Worm (Caenorhabditis elegans) whole organism, midembryonic: ENCODE measurements around the gene T05C12.15.

Experiments
- T22C8.4 ChIP-seq: fragments of 200-800 bp; sonication (Bioruptor generic); IDR thresholded peaks from 2 replicates; pipeline ENCODE4 v1.3.6; 2022; ENCODE audit warnings: missing genetic modification characterization, missing compliant biosample characterization
- cog-1 ChIP-seq: sonication (generic microtip); optimal IDR thresholded peaks from 2 replicates; lab custom pipeline; 2016; ENCODE audit warnings: missing genetic modification characterization, missing compliant biosample characterization
- flt-1 ChIP-seq: fragments of 200-800 bp; sonication (Bioruptor generic); IDR thresholded peaks from 2 replicates; pipeline ENCODE4 v1.3.6; 2022; ENCODE audit warnings: missing genetic modification characterization, missing compliant biosample characterization
- klf-2 ChIP-seq: fragments of 200-800 bp; sonication (Bioruptor generic); conservative IDR thresholded peaks from 2 replicates; pipeline ENCODE4 v1.3.6; 2022; ENCODE audit warnings: missing genetic modification reagents, missing genetic modification characterization, missing compliant biosample characterization
- med-1 ChIP-seq: sonication (generic microtip); optimal IDR thresholded peaks from 2 replicates; lab custom pipeline; 2017; ENCODE audit warnings: missing genetic modification characterization, mild to moderate bottlenecking, missing compliant biosample characterization, antibody characterized with exemption, missing genetic modification reagents; ENCODE audit not compliant: insufficient read depth
- ref-1 ChIP-seq: fragments of 200-800 bp; sonication (Bioruptor generic); conservative IDR thresholded peaks from 2 replicates; pipeline ENCODE4 v1.3.6; 2022; ENCODE audit warnings: missing genetic modification reagents, missing genetic modification characterization, missing compliant biosample characterization
- tab-1 ChIP-seq: fragments of 200-800 bp; sonication (Bioruptor generic); IDR thresholded peaks from 2 replicates; pipeline ENCODE4 v1.3.6; 2022; ENCODE audit warnings: missing genetic modification characterization, missing compliant biosample characterization
- ztf-23 ChIP-seq: fragments of 200-800 bp; sonication (Bioruptor generic); IDR thresholded peaks from 2 replicates; pipeline ENCODE4 v1.3.6; 2022; ENCODE audit warnings: missing genetic modification reagents, missing genetic modification characterization, missing compliant biosample characterization
- ztf-29 ChIP-seq: fragments of 200-800 bp; sonication (Bioruptor generic); IDR thresholded peaks from 2 replicates; pipeline ENCODE4 v1.3.6; 2022; ENCODE audit warnings: missing genetic modification reagents, missing genetic modification characterization, missing compliant biosample characterization

T05C12.15 gene

DNA sequence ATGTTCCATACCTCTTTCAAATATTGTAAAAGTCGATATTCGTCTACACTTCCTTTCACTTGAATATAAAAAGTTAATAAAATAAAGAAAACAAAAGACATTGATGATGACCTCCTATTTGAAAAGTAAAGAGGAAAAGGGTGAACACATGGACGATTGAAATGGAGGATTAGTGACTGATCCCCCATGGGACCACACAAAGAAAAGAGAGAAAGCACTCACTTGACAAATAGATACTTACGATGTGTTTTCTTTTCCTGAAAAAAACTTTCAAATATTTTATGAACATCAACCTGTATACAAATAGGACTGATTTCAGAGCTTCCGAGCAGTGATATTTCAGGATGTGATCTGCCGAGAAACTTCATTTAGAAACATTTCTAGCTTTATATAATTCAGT is 7.7 kb downstream of the T05C12.15 start, which contains the start of gene acr-14:
TSS of gene acr-14 (minus strand) at position 101 of the 400 bp plus-strand sequence.
- no peak for TF ChIP-seq klf-2 (GFP tag; lab: Robert Waterston, UW)
- no peak for TF ChIP-seq flt-1 (GFP tag; lab: Robert Waterston, UW)
- no peak for TF ChIP-seq ztf-23 (GFP tag; lab: Robert Waterston, UW)
- TF ChIP-seq ref-1 (GFP tag; lab: Robert Waterston, UW) = no peak

DNA sequence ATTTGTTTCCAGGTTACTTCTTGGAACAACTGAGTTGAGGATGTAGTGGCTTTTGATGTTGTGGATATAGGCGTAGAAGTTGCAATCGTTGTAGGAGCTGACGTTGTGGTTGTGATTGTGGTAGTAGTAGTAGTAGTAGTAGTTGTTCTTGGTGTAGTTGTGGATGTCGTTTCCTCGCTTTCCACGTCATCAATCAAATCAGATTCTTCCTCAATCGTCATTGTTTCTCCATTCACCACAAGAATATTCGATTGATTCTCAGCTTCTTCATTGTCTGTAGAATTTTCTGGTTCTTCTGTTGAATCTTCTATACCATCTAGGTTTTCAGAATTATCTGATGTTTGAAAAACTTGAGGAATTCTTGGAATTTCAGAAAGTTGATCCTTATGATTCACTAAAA is 9.2 kb downstream of the T05C12.15 start:
- no peak for TF ChIP-seq cog-1
- TF ChIP-seq T22C8.4 (GFP tag; lab: Robert Waterston, UW) = no peak
- no peak for TF ChIP-seq flt-1 (GFP tag; lab: Robert Waterston, UW)
- TF ChIP-seq med-1 (GFP tag; lab: Kevin White, UChicago) = no peak
- no peak for TF ChIP-seq klf-2 (GFP tag; lab: Robert Waterston, UW)
- TF ChIP-seq ref-1 (GFP tag; lab: Robert Waterston, UW) = no peak
- TF ChIP-seq ztf-29 (GFP tag; lab: Robert Waterston, UW) = no peak
- no peak for TF ChIP-seq tab-1 (GFP tag; lab: Robert Waterston, UW)

- TF ChIP-seq tab-1 (GFP tag; lab: Robert Waterston, UW) (no peak), ztf-29 (GFP tag; lab: Robert Waterston, UW) (no peak), klf-2 (GFP tag; lab: Robert Waterston, UW) (no peak), flt-1 (GFP tag; lab: Robert Waterston, UW) (no peak), T22C8.4 (GFP tag; lab: Robert Waterston, UW) (no peak), med-1 (GFP tag; lab: Kevin White, UChicago) (no peak), cog-1 (no peak), ref-1 (GFP tag; lab: Robert Waterston, UW) (no peak), ztf-23 (GFP tag; lab: Robert Waterston, UW) (no peak)
These were observed 10.9 kb downstream of the T05C12.15 start, which contains the start of gene T05C12.4 for ce11 chrII:8180281-8180680. T05C12.4 (minus strand) TSS chrII:8180381.

- no peak for TF ChIP-seq flt-1 (GFP tag; lab: Robert Waterston, UW)
- TF ChIP-seq T22C8.4 (GFP tag; lab: Robert Waterston, UW) = no peak
- TF ChIP-seq ref-1 (GFP tag; lab: Robert Waterston, UW) = no peak
- TF ChIP-seq tab-1 (GFP tag; lab: Robert Waterston, UW) = no peak
- no peak for TF ChIP-seq ztf-29 (GFP tag; lab: Robert Waterston, UW)
- TF ChIP-seq cog-1 = no peak
- TF ChIP-seq klf-2 (GFP tag; lab: Robert Waterston, UW) = no peak
- no peak for TF ChIP-seq med-1 (GFP tag; lab: Kevin White, UChicago)
- no peak for TF ChIP-seq ztf-23 (GFP tag; lab: Robert Waterston, UW)
These were observed 12.1 kb downstream of the T05C12.15 start, which contains the start of gene dylt-3 for ce11 chrII:8181437-8181836. dylt-3 (plus strand) TSS chrII:8181737.

ce11 chrII:8185016-8185493 is 15.7 kb downstream of the T05C12.15 start, which contains the start of the genes mig-5 and cct-1:
mig-5 (minus strand) TSS chrII:8185023.
cct-1 (plus strand) TSS chrII:8185443.
- TF ChIP-seq flt-1 (GFP tag; lab: Robert Waterston, UW) (peak; percentile 71), tab-1 (GFP tag; lab: Robert Waterston, UW) (no peak), cog-1 (peak; percentile 84), klf-2 (GFP tag; lab: Robert Waterston, UW) (no peak)

ce11 chrII:8187516-8187915 is 18.1 kb downstream of the T05C12.15 start:
- TF ChIP-seq T22C8.4 (GFP tag; lab: Robert Waterston, UW) = no peak
- no peak for TF ChIP-seq ref-1 (GFP tag; lab: Robert Waterston, UW)
- TF ChIP-seq ztf-29 (GFP tag; lab: Robert Waterston, UW) = no peak
- no peak for TF ChIP-seq klf-2 (GFP tag; lab: Robert Waterston, UW)
- no peak for TF ChIP-seq cog-1

DNA sequence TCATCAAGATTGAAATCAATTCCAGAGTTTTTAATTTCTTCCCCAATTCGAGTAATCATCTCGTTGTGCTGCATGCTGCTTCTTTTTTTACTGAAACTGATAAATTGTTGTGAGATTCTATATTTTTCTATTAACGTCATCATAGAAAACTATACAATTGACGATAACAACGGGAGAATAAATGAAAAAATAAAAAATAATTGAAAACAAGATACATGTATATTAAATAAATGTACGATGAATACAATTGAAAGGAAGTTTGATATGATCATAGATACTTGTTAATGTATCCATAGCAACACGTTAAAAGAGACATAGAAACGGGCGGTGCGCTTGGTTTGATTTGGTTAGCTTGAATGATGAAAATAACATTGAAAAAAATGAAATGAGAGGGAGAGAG is 21.1 kb downstream of the T05C12.15 start, which contains the start of gene T05C12.8:
TSS of gene T05C12.8 (minus strand) at position 101 of the 400 bp plus-strand sequence.
- TF ChIP-seq ztf-29 (GFP tag; lab: Robert Waterston, UW) = no peak
- no peak for TF ChIP-seq ztf-23 (GFP tag; lab: Robert Waterston, UW)
- TF ChIP-seq med-1 (GFP tag; lab: Kevin White, UChicago) = no peak
- no peak for TF ChIP-seq cog-1
- no peak for TF ChIP-seq klf-2 (GFP tag; lab: Robert Waterston, UW)
- TF ChIP-seq flt-1 (GFP tag; lab: Robert Waterston, UW) = no peak

ce11 chrII:8193126-8193525 is 23.7 kb downstream of the T05C12.15 start, which contains the start of gene T05C12.9:
T05C12.9 (minus strand) TSS chrII:8193226.
- TF ChIP-seq klf-2 (GFP tag; lab: Robert Waterston, UW) (no peak), med-1 (GFP tag; lab: Kevin White, UChicago) (no peak), ztf-23 (GFP tag; lab: Robert Waterston, UW) (no peak), tab-1 (GFP tag; lab: Robert Waterston, UW) (no peak), cog-1 (no peak), ref-1 (GFP tag; lab: Robert Waterston, UW) (no peak), T22C8.4 (GFP tag; lab: Robert Waterston, UW) (no peak), ztf-29 (GFP tag; lab: Robert Waterston, UW) (no peak)

DNA sequence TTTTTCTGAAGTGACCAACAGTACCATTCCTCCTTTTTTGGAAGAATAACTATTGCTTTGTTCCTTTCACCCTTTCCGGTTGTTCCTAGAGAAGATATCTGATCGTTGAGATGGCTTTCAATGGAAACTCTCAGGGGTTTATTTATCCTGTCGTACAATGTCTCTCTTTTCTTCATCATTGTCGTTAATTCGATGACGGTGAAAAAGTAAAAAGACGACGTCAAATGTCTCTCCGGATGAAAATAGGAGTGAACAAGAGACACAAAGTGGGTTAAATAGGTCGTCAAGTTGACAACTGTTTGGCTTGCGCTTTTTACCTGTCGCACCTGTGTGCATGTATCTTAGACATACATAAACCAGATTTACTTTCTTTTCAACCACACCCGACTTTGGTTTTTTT is 24.5 kb downstream of the T05C12.15 start:
- TF ChIP-seq med-1 (GFP tag; lab: Kevin White, UChicago) (no peak), ref-1 (GFP tag; lab: Robert Waterston, UW) (no peak), tab-1 (GFP tag; lab: Robert Waterston, UW) (no peak), T22C8.4 (GFP tag; lab: Robert Waterston, UW) (no peak), flt-1 (GFP tag; lab: Robert Waterston, UW) (no peak), klf-2 (GFP tag; lab: Robert Waterston, UW) (no peak), cog-1 (no peak), ztf-29 (GFP tag; lab: Robert Waterston, UW) (no peak), ztf-23 (GFP tag; lab: Robert Waterston, UW) (no peak)
